Worm (Caenorhabditis elegans) whole organism, L1 larva: ENCODE measurements around the gene C47D2.1.

ENCODE experiments used
- aha-1 ChIP-seq: fragments of 150-350 bp; optimal IDR thresholded peaks from 2 replicates; lab custom pipeline; 2014; ENCODE audit warnings: missing biosample characterization, missing genetic modification characterization
- isw-1 ChIP-seq: fragments of 200-800 bp; sonication (Bioruptor generic); IDR thresholded peaks from 2 replicates; pipeline ENCODE4 v1.3.6; 2022; ENCODE audit warnings: missing genetic modification characterization, missing compliant biosample characterization
- lsy-2 ChIP-seq, 2 experiments: fragments of 150-350 bp; optimal IDR thresholded peaks; 2 replicates each; lab custom pipeline; 2014; ENCODE audit warnings: missing biosample characterization in 2 of 2, missing genetic modification characterization in 2 of 2
- nhr-19 ChIP-seq: fragments of 200-800 bp; sonication (Bioruptor generic); conservative IDR thresholded peaks from 2 replicates; pipeline ENCODE4 v1.3.6; 2022; ENCODE audit warnings: missing genetic modification characterization, missing compliant biosample characterization
- nhr-71 ChIP-seq: sonication (generic microtip); optimal IDR thresholded peaks from 2 replicates; lab custom pipeline; 2016; ENCODE audit warnings: mild to moderate bottlenecking, missing genetic modification characterization, moderate library complexity, missing compliant biosample characterization
- nhr-84 ChIP-seq: sonication (generic microtip); optimal IDR thresholded peaks from 2 replicates; lab custom pipeline; 2017; ENCODE audit warnings: missing biosample characterization, missing genetic modification characterization
- pqm-1 ChIP-seq: sonication (generic microtip); optimal IDR thresholded peaks from 3 replicates; lab custom pipeline; 2017; ENCODE audit warnings: missing biosample characterization, missing genetic modification characterization
- tbx-2 ChIP-seq: sonication (generic microtip); optimal IDR thresholded peaks from 2 replicates; lab custom pipeline; 2016; ENCODE audit warnings: missing genetic modification characterization, missing compliant biosample characterization
- unc-130 ChIP-seq: fragments of 150-350 bp; optimal IDR thresholded peaks from 2 replicates; lab custom pipeline; 2017; ENCODE audit warnings: missing biosample characterization, missing genetic modification characterization, inconsistent platforms
- unc-86 ChIP-seq: sonication (generic microtip); optimal IDR thresholded peaks from 2 replicates; lab custom pipeline; 2016; ENCODE audit warnings: missing genetic modification characterization, missing compliant biosample characterization

ce11 chrX:8218653-8219052 lies 3.8 kb downstream of the C47D2.1 start, which contains the start of gene K02A6.4:
- no peak for TF ChIP-seq pqm-1 (tag; lab: Kevin White, UChicago)
- TF ChIP-seq aha-1 (tag; lab: Kevin White, UChicago): no peak
- TF ChIP-seq nhr-19 (GFP tag; lab: Robert Waterston, UW): no peak
- TF ChIP-seq isw-1 (GFP tag; lab: Robert Waterston, UW): no peak
- no peak for TF ChIP-seq unc-130 (tag; lab: Kevin White, UChicago)
- no peak for TF ChIP-seq unc-86 (tag; lab: Kevin White, UChicago)
- TF ChIP-seq nhr-71 (tag; lab: Kevin White, UChicago): no peak
- TF ChIP-seq tbx-2 (tag; lab: Kevin White, UChicago): no peak
- no peak for TF ChIP-seq nhr-84
- TF ChIP-seq lsy-2 (tag; optimal IDR thresholded peaks at IDR 0.05; lab: Kevin White, UChicago): no peak
